Worm (Caenorhabditis elegans): ENCODE results near the gene mat-2.

mat-2 gene

ce11 chrII:11088137-11088536 is 24.4 kb upstream of the mat-2 start:
- TF ChIP-seq aha-1 (tag) (peak; percentile 64), lsy-2 (tag; optimal IDR thresholded peaks at IDR 0.05) (no peak), attf-4 (tag; optimal IDR thresholded peaks at IDR 0.05) (no peak)

ce11 chrII:11089356-11089755 is 23.2 kb upstream of the mat-2 start, which contains the start of gene unc-53:
Gene unc-53 (minus strand): TSS chrII:11089456.
- no peak for TF ChIP-seq nhr-111 (GFP tag; optimal IDR thresholded peaks at IDR 0.05)
- no peak for TF ChIP-seq ztf-11 (tag; optimal IDR thresholded peaks at IDR 0.05)
- no peak for TF ChIP-seq nhr-102 (tag; optimal IDR thresholded peaks at IDR 0.05)
- no peak for TF ChIP-seq skn-1 (tag; optimal IDR thresholded peaks at IDR 0.05)
- no peak for TF ChIP-seq ceh-62 (tag; optimal IDR thresholded peaks at IDR 0.05)
- no peak for TF ChIP-seq dpl-1 (GFP tag; optimal IDR thresholded peaks at IDR 0.05)
- no peak for TF ChIP-seq ceh-82 (tag; optimal IDR thresholded peaks at IDR 0.05)
- TF ChIP-seq lin-15B (tag; optimal IDR thresholded peaks at IDR 0.05) = no peak
- TF ChIP-seq ceh-44 (GFP tag; IDR thresholded peaks at IDR 0.05) = no peak
- TF ChIP-seq ceh-32 (tag; optimal IDR thresholded peaks at IDR 0.05; ENCODE audit: poor library complexity) = no peak
- no peak for TF ChIP-seq hif-1 (tag; optimal IDR thresholded peaks at IDR 0.05)
- TF ChIP-seq Y5F2A.4 (GFP tag; optimal IDR thresholded peaks at IDR 0.05) = no peak
- TF ChIP-seq D1046.2 (GFP tag; IDR thresholded peaks at IDR 0.05) = no peak
- no peak for TF ChIP-seq lsy-2 (tag; optimal IDR thresholded peaks at IDR 0.05)
- no peak for TF ChIP-seq mxl-3 (GFP tag; optimal IDR thresholded peaks at IDR 0.05)
- TF ChIP-seq F44E2.7 (GFP tag; IDR thresholded peaks at IDR 0.05) = no peak
- TF ChIP-seq fos-1 (tag; optimal IDR thresholded peaks at IDR 0.05) = no peak
- no peak for TF ChIP-seq ces-1 (GFP tag; optimal IDR thresholded peaks at IDR 0.05)
- no peak for TF ChIP-seq daf-16 (GFP tag; optimal IDR thresholded peaks at IDR 0.05)
- no peak for TF ChIP-seq daf-16 (tag; optimal IDR thresholded peaks at IDR 0.05)

- TF ChIP-seq ces-1 (GFP tag; optimal IDR thresholded peaks at IDR 0.05) (peak; percentile 62), egl-43 (GFP tag; IDR thresholded peaks at IDR 0.05) (no peak)
These were observed 20.9 kb upstream of the mat-2 start for ce11 chrII:11091577-11091976.

ce11 chrII:11092413-11092812 is 20.1 kb upstream of the mat-2 start, which contains the start of gene rpl-42:
Gene rpl-42 (plus strand): TSS chrII:11092713.
- TF ChIP-seq jun-1 (tag; optimal IDR thresholded peaks at IDR 0.05) (no peak), daf-19 (GFP tag; conservative IDR thresholded peaks at IDR 0.05) (no peak), R02D3.7 (tag; optimal IDR thresholded peaks at IDR 0.05) (no peak), nhr-42 (GFP tag; IDR thresholded peaks at IDR 0.05) (no peak), mdt-29 (GFP tag; IDR thresholded peaks at IDR 0.05) (no peak), tag-97 (GFP tag; IDR thresholded peaks at IDR 0.05) (no peak), madf-5 (GFP tag; IDR thresholded peaks at IDR 0.05) (no peak), spr-1 (tag; optimal IDR thresholded peaks at IDR 0.05) (no peak), egl-43 (GFP tag; IDR thresholded peaks at IDR 0.05) (no peak), lir-3 (tag; optimal IDR thresholded peaks at IDR 0.05) (no peak), madf-9 (GFP tag; conservative IDR thresholded peaks at IDR 0.05) (no peak), unc-130 (GFP tag; optimal IDR thresholded peaks at IDR 0.05) (no peak), zip-2 (tag; optimal IDR thresholded peaks at IDR 0.05) (no peak), ama-1 (optimal IDR thresholded peaks at IDR 0.05) (no peak), pha-4 (GFP tag; IDR thresholded peaks at IDR 0.05) (no peak), pha-4 (tag; optimal IDR thresholded peaks at IDR 0.05) (no peak), ctbp-1 (GFP tag; IDR thresholded peaks at IDR 0.05) (no peak), mep-1 (tag; optimal IDR thresholded peaks at IDR 0.05) (no peak), nhr-6 (tag; optimal IDR thresholded peaks at IDR 0.05) (no peak), lin-38 (GFP tag; IDR thresholded peaks at IDR 0.05) (no peak), mes-2 (tag; optimal IDR thresholded peaks at IDR 0.05; ENCODE audit: poor library complexity, severe bottlenecking) (no peak)

All from whole organism, L4 larva.